Fruit fly (Drosophila melanogaster): ENCODE results near the gene dec.

DNA sequence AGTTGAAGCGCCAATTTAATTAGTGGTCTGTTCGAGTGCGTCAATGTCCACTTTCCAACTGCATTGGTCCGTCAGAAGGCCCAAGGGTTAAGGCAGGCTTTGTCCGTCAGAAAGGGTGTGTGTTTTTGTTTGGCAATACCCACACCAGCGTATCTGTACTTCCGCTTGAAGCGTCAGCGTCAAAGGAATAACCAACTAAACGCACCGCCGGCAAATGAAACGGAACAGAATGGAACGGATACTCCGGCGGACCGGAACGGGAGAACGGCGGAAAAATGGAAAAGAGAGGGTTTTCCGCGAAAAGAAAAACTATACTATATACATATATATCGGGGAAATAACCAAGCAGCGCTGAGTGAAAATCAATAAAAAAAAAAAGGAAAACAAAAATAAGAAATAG lies 50.1 kb downstream of the dec start:
- TF ChIP-seq CG8632 (GFP tag; optimal IDR thresholded peaks at IDR 0.05) (no peak), CG10631 (GFP tag; optimal IDR thresholded peaks at IDR 0.05) (no peak), Blimp-1 (GFP tag; optimal IDR thresholded peaks at IDR 0.05) (no peak), CG11902 (GFP tag; optimal IDR thresholded peaks at IDR 0.05) (no peak), cyc (GFP tag; optimal IDR thresholded peaks at IDR 0.05) (no peak), Hr39 (GFP tag; optimal IDR thresholded peaks at IDR 0.05) (no peak), achi (GFP tag; optimal IDR thresholded peaks at IDR 0.05) (no peak), esn (GFP tag; optimal IDR thresholded peaks at IDR 0.05) (no peak), CG3919 (GFP tag; optimal IDR thresholded peaks at IDR 0.05) (no peak), Gug (GFP tag; IDR thresholded peaks at IDR 0.05) (no peak), topi (GFP tag; optimal IDR thresholded peaks at IDR 0.05) (no peak), spab (GFP tag; optimal IDR thresholded peaks at IDR 0.05) (no peak)

Data from whole organism, prepupa.